Worm (Caenorhabditis elegans) whole organism, young adult: ENCODE data around the gene srw-54.

Experiments
- B0261.1 ChIP-seq: sonication (generic microtip); optimal IDR thresholded peaks from 2 replicates; lab custom pipeline; 2016; ENCODE audit warnings: mild to moderate bottlenecking, missing genetic modification characterization, moderate library complexity, missing compliant biosample characterization
- B0336.3 ChIP-seq: fragments of 200-800 bp; sonication (Bioruptor generic); IDR thresholded peaks from 2 replicates; pipeline ENCODE4 v1.3.6; 2022; ENCODE audit warnings: missing genetic modification characterization, missing compliant biosample characterization
- F23B12.7 ChIP-seq: sonication (generic microtip); optimal IDR thresholded peaks from 2 replicates; lab custom pipeline; 2017; ENCODE audit warnings: missing genetic modification characterization, mild to moderate bottlenecking, missing compliant biosample characterization, antibody characterized with exemption, moderate library complexity; ENCODE audit not compliant: insufficient read depth
- T07F8.4 ChIP-seq: sonication (generic microtip); optimal IDR thresholded peaks from 2 replicates; lab custom pipeline; 2016; ENCODE audit warnings: mild to moderate bottlenecking, missing genetic modification characterization, moderate library complexity, missing compliant biosample characterization
- Y95B8A.8 ChIP-seq: fragments of 200-800 bp; sonication (Bioruptor generic); IDR thresholded peaks from 2 replicates; pipeline ENCODE4 v1.3.6; 2022; ENCODE audit warnings: missing genetic modification reagents, missing genetic modification characterization, missing compliant biosample characterization
- ZK185.1 ChIP-seq: sonication (generic microtip); optimal IDR thresholded peaks from 2 replicates; lab custom pipeline; 2016; ENCODE audit warnings: mild to moderate bottlenecking, missing genetic modification characterization, missing compliant biosample characterization; ENCODE audit not compliant: poor library complexity, severe bottlenecking
- attf-5 ChIP-seq: fragments of 200-800 bp; sonication (Bioruptor generic); optimal IDR thresholded peaks from 2 replicates; lab custom pipeline; 2018; ENCODE audit warnings: mild to moderate bottlenecking, missing genetic modification characterization, missing compliant biosample characterization
- ccch-3 ChIP-seq: fragments of 200-800 bp; sonication (Bioruptor generic); optimal IDR thresholded peaks from 2 replicates; lab custom pipeline; 2018; ENCODE audit warnings: mild to moderate bottlenecking, missing genetic modification characterization, missing compliant biosample characterization
- cebp-2 ChIP-seq: fragments of 200-800 bp; sonication (Bioruptor generic); IDR thresholded peaks from 2 replicates; pipeline ENCODE4 v1.3.6; 2022; ENCODE audit warnings: missing genetic modification characterization, missing compliant biosample characterization
- ceh-27 ChIP-seq: fragments of 200-800 bp; sonication (Bioruptor generic); optimal IDR thresholded peaks from 2 replicates; lab custom pipeline; 2018; ENCODE audit warnings: mild to moderate bottlenecking, missing genetic modification characterization, moderate library complexity, missing compliant biosample characterization
- chd-7 ChIP-seq: sonication (generic microtip); optimal IDR thresholded peaks from 2 replicates; lab custom pipeline; 2016; ENCODE audit warnings: mild to moderate bottlenecking, missing genetic modification characterization, moderate library complexity, missing compliant biosample characterization
- dpl-1 ChIP-seq: fragments of 150-350 bp; optimal IDR thresholded peaks from 2 replicates; lab custom pipeline; 2014; ENCODE audit warnings: missing biosample characterization, missing genetic modification reagents, missing genetic modification characterization
- efl-1 ChIP-seq: fragments of 150-350 bp; optimal IDR thresholded peaks from 2 replicates; lab custom pipeline; 2014; ENCODE audit warnings: missing biosample characterization, missing genetic modification reagents, missing genetic modification characterization
- fkh-3 ChIP-seq: sonication (generic microtip); optimal IDR thresholded peaks from 2 replicates; lab custom pipeline; 2016; ENCODE audit warnings: mild to moderate bottlenecking, missing genetic modification characterization, missing compliant biosample characterization
- gei-17 ChIP-seq: fragments of 200-800 bp; sonication (Bioruptor generic); optimal IDR thresholded peaks from 2 replicates; lab custom pipeline; 2018; ENCODE audit warnings: mild to moderate bottlenecking, missing genetic modification characterization, missing compliant biosample characterization
- hmg-1.2 ChIP-seq: fragments of 200-800 bp; sonication (Bioruptor generic); IDR thresholded peaks from 2 replicates; pipeline ENCODE4 v1.3.6; 2022; ENCODE audit warnings: missing genetic modification reagents, missing genetic modification characterization, missing compliant biosample characterization
- hrde-1 ChIP-seq: sonication (generic microtip); optimal IDR thresholded peaks from 2 replicates; lab custom pipeline; 2016; ENCODE audit warnings: missing genetic modification characterization, mild to moderate bottlenecking, missing compliant biosample characterization, moderate library complexity, missing genotype, missing genetic modification reagents, borderline replicate concordance
- hsf-1 ChIP-seq: fragments of 200-800 bp; sonication (Bioruptor generic); IDR thresholded peaks from 2 replicates; pipeline ENCODE4 v1.3.6; 2022; ENCODE audit warnings: missing genetic modification reagents, missing genetic modification characterization, missing compliant biosample characterization
- lag-1 ChIP-seq: fragments of 200-800 bp; sonication (Bioruptor generic); IDR thresholded peaks from 2 replicates; pipeline ENCODE4 v1.3.6; 2022; ENCODE audit warnings: missing genetic modification reagents, missing genetic modification characterization, missing compliant biosample characterization
- lin-40 ChIP-seq: sonication (generic microtip); optimal IDR thresholded peaks from 2 replicates; lab custom pipeline; 2016; ENCODE audit warnings: missing genetic modification characterization, mild to moderate bottlenecking, missing compliant biosample characterization, missing genotype, missing genetic modification reagents
- lin-54 ChIP-seq: fragments of 200-800 bp; sonication (Bioruptor generic); optimal IDR thresholded peaks from 2 replicates; lab custom pipeline; 2018; ENCODE audit warnings: mild to moderate bottlenecking, missing genetic modification characterization, missing compliant biosample characterization
- lsl-1 ChIP-seq: fragments of 200-800 bp; sonication (Bioruptor generic); optimal IDR thresholded peaks from 2 replicates; lab custom pipeline; 2018; ENCODE audit warnings: mild to moderate bottlenecking, missing genetic modification characterization, moderate library complexity, missing compliant biosample characterization
- lsy-27 ChIP-seq: sonication (generic microtip); optimal IDR thresholded peaks from 2 replicates; lab custom pipeline; 2017; ENCODE audit warnings: missing genetic modification characterization, mild to moderate bottlenecking, missing compliant biosample characterization, antibody characterized with exemption, missing genotype, borderline replicate concordance; ENCODE audit not compliant: insufficient read depth
- nfya-2 ChIP-seq: fragments of 200-800 bp; sonication (Bioruptor generic); IDR thresholded peaks from 2 replicates; pipeline ENCODE4 v1.3.6; 2022; ENCODE audit warnings: missing genetic modification reagents, missing genetic modification characterization, missing compliant biosample characterization
- nhr-120 ChIP-seq: fragments of 200-800 bp; sonication (Bioruptor generic); IDR thresholded peaks from 2 replicates; pipeline ENCODE4 v1.3.6; 2022; ENCODE audit warnings: missing genetic modification characterization, missing compliant biosample characterization
- nhr-80 ChIP-seq: sonication (generic microtip); optimal IDR thresholded peaks from 2 replicates; lab custom pipeline; 2016; ENCODE audit warnings: missing genetic modification characterization, missing compliant biosample characterization
- pha-4 ChIP-seq: fragments of 150-350 bp; sonication (generic microtip); optimal IDR thresholded peaks from 2 replicates; lab custom pipeline; 2014; ENCODE audit warnings: missing biosample characterization, missing genetic modification reagents, missing genetic modification characterization
- repo-1 ChIP-seq: sonication (generic microtip); optimal IDR thresholded peaks from 2 replicates; lab custom pipeline; 2017; ENCODE audit warnings: mild to moderate bottlenecking, missing genetic modification characterization, missing compliant biosample characterization
- rpc-1 ChIP-seq, 2 experiments: fragments of 150-350 bp in 1 of 2; sonication (generic microtip) in 1 of 2; optimal IDR thresholded peaks; 2 replicates each; lab custom pipeline; 2014 to 2018; ENCODE audit warnings: missing biosample characterization in 1 of 2, missing genetic modification characterization in 1 of 2, missing genetic modification reagents in 1 of 2, missing genotype in 1 of 2
- snpc-4 ChIP-seq, 5 experiments: fragments of 150-350 bp in 1 of 5; sonication (generic microtip) in 4 of 5; optimal IDR thresholded peaks; 2 replicates each; lab custom pipeline; 2014 to 2018; ENCODE audit warnings: missing genetic modification characterization in 5 of 5, missing biosample characterization in 3 of 5, antibody characterized with exemption in 2 of 5, mild to moderate bottlenecking in 2 of 5, missing compliant biosample characterization in 2 of 5, missing genotype in 2 of 5, moderate library complexity in 2 of 5, missing genetic modification reagents in 1 of 5
- somi-1 ChIP-seq: fragments of 200-800 bp; sonication (Bioruptor generic); optimal IDR thresholded peaks from 2 replicates; lab custom pipeline; 2018; ENCODE audit warnings: mild to moderate bottlenecking, missing genetic modification characterization, missing compliant biosample characterization
- tbp1 ChIP-seq: fragments of 200-800 bp; sonication (Bioruptor generic); optimal IDR thresholded peaks from 2 replicates; lab custom pipeline; 2018; ENCODE audit warnings: mild to moderate bottlenecking, missing genetic modification characterization, missing compliant biosample characterization
- unc-130 ChIP-seq: sonication (generic microtip); optimal IDR thresholded peaks from 2 replicates; lab custom pipeline; 2016; ENCODE audit warnings: missing genetic modification reagents, missing genetic modification characterization, missing compliant biosample characterization
- unc-62 ChIP-seq: fragments of 150-350 bp; optimal IDR thresholded peaks from 2 replicates; lab custom pipeline; 2014; ENCODE audit warnings: missing biosample characterization, missing genetic modification reagents, missing genetic modification characterization
- xnd-1 ChIP-seq: sonication (generic microtip); optimal IDR thresholded peaks from 2 replicates; lab custom pipeline; 2016; ENCODE audit warnings: missing genotype, missing genetic modification reagents, missing genetic modification characterization, missing compliant biosample characterization

srw-54 gene

DNA sequence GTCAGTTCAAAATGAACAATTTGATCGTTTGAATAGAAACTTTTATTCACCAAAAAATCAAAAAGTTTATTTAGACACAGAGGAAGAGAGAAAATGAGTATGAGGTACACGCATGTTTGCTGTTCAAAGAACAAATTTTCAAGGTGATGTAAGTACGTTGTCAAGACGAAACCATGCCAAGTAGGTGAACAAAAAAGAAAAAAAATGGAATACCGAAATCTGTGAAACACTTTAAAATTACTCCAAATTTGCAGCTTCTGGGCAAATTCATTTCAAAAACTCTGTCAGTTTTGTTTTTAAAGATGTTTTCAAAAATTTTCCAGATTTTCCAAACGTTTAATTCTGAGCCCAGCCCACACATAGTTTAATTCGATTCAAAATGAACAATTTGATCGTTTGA is 30.7 kb upstream of the srw-54 start, which contains the start of gene nhr-271:
Gene nhr-271, minus strand, starts transcription at position 101 of the 400 bp plus-strand sequence.
- TF ChIP-seq hrde-1 (no peak), dpl-1 (GFP tag; lab: Kevin White, UChicago) (no peak), cebp-2 (GFP tag; lab: Robert Waterston, UW) (no peak), lin-40 (no peak), lsl-1 (GFP tag; lab: Kevin White, UChicago) (no peak), nhr-120 (GFP tag; lab: Robert Waterston, UW) (no peak), lin-54 (GFP tag; lab: Kevin White, UChicago) (no peak), pha-4 (tag; lab: Kevin White, UChicago) (no peak), tbp1 (GFP tag; lab: Kevin White, UChicago) (no peak), nfya-2 (GFP tag; lab: Robert Waterston, UW) (no peak), repo-1 (tag; lab: Kevin White, UChicago) (no peak), ZK185.1 (tag; lab: Kevin White, UChicago) (no peak), hsf-1 (GFP tag; lab: Robert Waterston, UW) (no peak), efl-1 (GFP tag; lab: Kevin White, UChicago) (no peak), fkh-3 (tag; lab: Kevin White, UChicago) (no peak), unc-62 (GFP tag; lab: Kevin White, UChicago) (no peak), ceh-27 (no peak), attf-5 (GFP tag; lab: Kevin White, UChicago) (no peak)

DNA sequence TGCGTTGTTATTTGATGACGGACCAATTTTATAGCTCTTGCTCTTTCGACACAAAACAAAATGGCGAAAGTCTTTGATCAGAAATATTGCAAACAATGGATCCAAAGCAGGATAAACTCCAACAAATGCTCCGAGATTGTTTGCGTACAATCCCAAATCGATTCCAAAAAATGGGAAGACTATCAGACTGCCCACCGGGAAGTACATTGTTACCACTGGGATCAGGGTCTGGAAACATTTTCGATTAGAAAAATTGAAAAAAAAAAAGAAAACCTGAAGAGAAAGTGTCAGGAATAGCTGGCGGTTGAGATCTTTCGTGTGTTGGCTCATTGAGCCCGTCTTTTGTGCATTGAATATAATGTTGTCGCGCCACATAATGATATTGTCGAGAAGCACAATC is 30.1 kb upstream of the srw-54 start:
- TF ChIP-seq unc-130 (no peak), somi-1 (GFP tag; lab: Kevin White, UChicago) (no peak), lsy-27 (tag; lab: Kevin White, UChicago) (no peak)

DNA sequence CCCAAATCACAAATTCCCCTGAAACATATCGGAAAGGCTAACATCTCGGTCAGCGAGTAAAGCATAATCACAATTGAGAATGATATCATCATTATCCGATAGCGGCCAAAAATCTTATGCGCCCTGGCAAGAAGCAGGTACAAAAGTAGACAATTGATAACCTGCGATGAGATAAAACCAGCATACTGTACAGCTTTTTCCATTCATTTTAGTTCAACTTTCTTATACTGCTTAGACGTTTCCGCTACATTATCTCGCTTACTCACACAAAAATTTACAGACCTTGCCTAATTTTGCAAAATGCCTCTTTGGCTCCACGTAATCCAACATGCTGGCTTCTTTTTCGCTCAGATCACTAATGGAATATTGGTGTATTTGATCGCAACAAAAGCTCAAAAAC is 28.2 kb upstream of the srw-54 start, which contains the start of gene str-150:
Gene str-150, plus strand, starts transcription at position 301 of the 400 bp plus-strand sequence.
- TF ChIP-seq attf-5 (GFP tag; lab: Kevin White, UChicago) (no peak), B0336.3 (no peak), gei-17 (GFP tag; lab: Kevin White, UChicago) (no peak), hmg-1.2 (GFP tag; lab: Robert Waterston, UW) (no peak), rpc-1 (optimal IDR thresholded peaks at IDR 0.05; lab: Kevin White, UChicago) (no peak), rpc-1 (tag; optimal IDR thresholded peaks at IDR 0.05; lab: Kevin White, UChicago) (no peak), F23B12.7 (no peak), lsl-1 (GFP tag; lab: Kevin White, UChicago) (no peak)

DNA sequence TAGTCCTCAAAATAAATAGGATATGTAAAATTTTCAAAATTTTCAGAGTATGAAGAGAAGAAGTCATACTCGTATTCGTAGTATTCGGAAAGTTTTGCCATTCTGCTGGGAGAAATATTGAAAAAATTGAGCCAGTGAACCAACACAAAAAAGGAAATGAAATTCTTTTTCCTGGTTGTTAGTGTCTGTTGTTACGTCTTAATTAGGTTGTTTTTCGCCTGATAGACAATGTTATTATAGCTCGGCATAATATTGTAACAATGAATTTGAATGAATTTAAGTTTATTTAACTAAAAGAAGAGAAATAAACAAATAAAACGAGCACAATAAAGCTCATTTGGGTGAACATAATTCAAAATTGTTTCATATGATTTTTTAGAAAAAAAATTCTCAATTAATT is 22.7 kb upstream of the srw-54 start, which contains the start of gene srw-73:
Gene srw-73, minus strand, starts transcription at position 101 of the 400 bp plus-strand sequence.
- TF ChIP-seq lin-40 = no peak
- no peak for TF ChIP-seq lag-1
- TF ChIP-seq chd-7 = no peak
- TF ChIP-seq ccch-3 (GFP tag; lab: Kevin White, UChicago) = no peak
- no peak for TF ChIP-seq nhr-80
- TF ChIP-seq T07F8.4 (tag; lab: Kevin White, UChicago) = no peak

DNA sequence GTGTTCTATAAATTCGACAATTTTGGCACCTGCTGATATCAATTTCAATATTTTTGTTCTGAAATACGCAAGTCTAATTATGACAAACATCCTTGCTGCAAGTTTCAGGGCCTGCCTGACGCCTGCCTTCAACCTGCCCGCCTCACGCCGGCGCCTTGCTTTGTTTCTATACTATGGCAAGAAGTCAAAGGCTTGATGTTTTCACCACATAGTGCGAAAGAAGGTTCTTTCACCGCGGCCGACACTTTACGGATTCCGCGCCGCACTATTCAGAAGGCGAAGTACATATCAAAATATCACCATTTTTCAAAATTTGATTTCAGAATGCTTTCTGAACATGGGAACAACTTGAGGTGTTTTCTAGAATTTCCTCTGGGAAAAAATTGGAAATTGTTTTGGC is 21.6 kb upstream of the srw-54 start:
- TF ChIP-seq snpc-4 (GFP tag; optimal IDR thresholded peaks at IDR 0.05; lab: Kevin White, UChicago) (no peak), snpc-4 (tag; optimal IDR thresholded peaks at IDR 0.05; lab: Kevin White, UChicago) (peak in 2 of 4 experiments; percentile 31 to 58), B0261.1 (no peak), Y95B8A.8 (GFP tag; lab: Robert Waterston, UW) (no peak), xnd-1 (tag; lab: Kevin White, UChicago) (no peak)
